Worm (Caenorhabditis elegans) whole organism, late embryonic: Measurements from ENCODE around the gene rpl-42.

Experiments
- ceh-14 ChIP-seq: sonication (generic microtip); optimal IDR thresholded peaks from 2 replicates; lab custom pipeline; 2016; ENCODE audit warnings: missing genotype, missing genetic modification characterization, missing compliant biosample characterization
- hlh-8 ChIP-seq: sonication (generic microtip); optimal IDR thresholded peaks from 2 replicates; lab custom pipeline; 2016; ENCODE audit warnings: missing genotype, missing genetic modification characterization, missing compliant biosample characterization
- nhr-232 ChIP-seq: sonication (generic microtip); optimal IDR thresholded peaks from 2 replicates; lab custom pipeline; 2016; ENCODE audit warnings: missing genetic modification characterization, missing compliant biosample characterization
- zip-5 ChIP-seq: sonication (generic microtip); optimal IDR thresholded peaks from 2 replicates; lab custom pipeline; 2016; ENCODE audit warnings: missing genetic modification characterization, missing compliant biosample characterization

DNA sequence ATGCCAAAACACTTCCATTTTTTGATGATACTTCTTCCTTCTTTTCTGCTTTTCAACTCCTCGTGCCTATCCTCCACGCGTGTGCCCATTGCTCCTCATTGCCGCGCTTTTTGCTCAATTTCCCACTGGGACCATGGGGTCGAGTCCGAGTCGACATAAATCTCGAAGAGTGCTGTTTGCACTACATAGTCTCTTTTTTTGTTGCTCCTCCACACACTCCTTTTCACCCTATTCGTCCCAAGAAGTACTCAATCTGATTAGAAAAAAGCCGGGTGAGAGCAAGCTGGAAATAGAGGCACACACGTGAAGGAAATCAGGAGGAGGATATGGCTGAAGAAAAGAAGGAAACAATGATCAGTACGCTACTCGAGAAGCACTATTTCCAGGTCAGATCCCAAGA, 50.1 kb downstream of the rpl-42 start, which contains the start of gene arrd-6:
- TF ChIP-seq hlh-8 (tag; lab: Kevin White, UChicago) (no peak), zip-5 (tag; lab: Kevin White, UChicago) (no peak), nhr-232 (tag; lab: Kevin White, UChicago) (no peak), ceh-14 (tag; lab: Kevin White, UChicago) (no peak)
